Worm (Caenorhabditis elegans) whole organism, L3 larva: ENCODE data around the gene K03A11.4.

Experiments used
- R02D3.7 ChIP-seq: fragments of 150-350 bp; optimal IDR thresholded peaks from 2 replicates; lab custom pipeline; 2014; ENCODE audit warnings: missing biosample characterization, missing genetic modification characterization
- ZK546.5 ChIP-seq: sonication (generic microtip); optimal IDR thresholded peaks from 2 replicates; lab custom pipeline; 2017; ENCODE audit warnings: missing biosample characterization, missing genetic modification characterization
- aly-2 ChIP-seq: fragments of 150-350 bp; optimal IDR thresholded peaks from 2 replicates; lab custom pipeline; 2014; ENCODE audit warnings: missing biosample characterization, missing genetic modification characterization
- ama-1 ChIP-seq: fragments of 150-350 bp; optimal IDR thresholded peaks from 2 replicates; lab custom pipeline; 2018
- ceh-16 ChIP-seq: sonication (generic microtip); optimal IDR thresholded peaks from 2 replicates; lab custom pipeline; 2017; ENCODE audit warnings: missing biosample characterization, missing genetic modification characterization
- ceh-28 ChIP-seq: fragments of 150-350 bp; optimal IDR thresholded peaks from 2 replicates; lab custom pipeline; 2014; ENCODE audit warnings: missing biosample characterization, missing genetic modification reagents, missing genetic modification characterization
- ceh-82 ChIP-seq: fragments of 150-350 bp; optimal IDR thresholded peaks from 2 replicates; lab custom pipeline; 2014; ENCODE audit warnings: missing biosample characterization, missing genetic modification characterization
- ceh-9 ChIP-seq: sonication (generic microtip); optimal IDR thresholded peaks from 2 replicates; lab custom pipeline; 2018; ENCODE audit warnings: missing biosample characterization, missing genetic modification characterization
- daf-12 ChIP-seq: fragments of 150-350 bp; optimal IDR thresholded peaks from 2 replicates; lab custom pipeline; 2014; ENCODE audit warnings: missing biosample characterization, missing genetic modification reagents, missing genetic modification characterization
- egl-27 ChIP-seq: sonication (generic microtip); optimal IDR thresholded peaks from 4 replicates; lab custom pipeline; 2017; ENCODE audit warnings: missing biosample characterization, missing genetic modification reagents, missing genetic modification characterization
- egl-5 ChIP-seq: fragments of 150-350 bp; optimal IDR thresholded peaks from 2 replicates; lab custom pipeline; 2017; ENCODE audit warnings: missing biosample characterization, missing genetic modification reagents, missing genetic modification characterization, inconsistent platforms
- elt-1 ChIP-seq: fragments of 150-350 bp; optimal IDR thresholded peaks from 2 replicates; lab custom pipeline; 2014; ENCODE audit warnings: missing biosample characterization, missing genetic modification characterization
- elt-2 ChIP-seq: sonication (generic microtip); optimal IDR thresholded peaks from 2 replicates; lab custom pipeline; 2016; ENCODE audit warnings: missing genetic modification reagents, mild to moderate bottlenecking, missing genetic modification characterization, missing compliant biosample characterization
- elt-3 ChIP-seq, 3 experiments: fragments of 150-350 bp in 1 of 3; sonication (generic microtip) in 2 of 3; optimal IDR thresholded peaks; 2 replicates in 2 of 3; 4 replicates in 1 of 3; lab custom pipeline; 2014 to 2017; ENCODE audit warnings: missing biosample characterization in 3 of 3, missing genetic modification characterization in 3 of 3
- eor-1 ChIP-seq, 2 experiments: fragments of 150-350 bp; optimal IDR thresholded peaks; 2 replicates each; lab custom pipeline; 2014 to 2018; ENCODE audit warnings: missing biosample characterization in 2 of 2, missing genetic modification characterization in 2 of 2
- fkh-10 ChIP-seq: sonication (generic microtip); optimal IDR thresholded peaks from 2 replicates; lab custom pipeline; 2017; ENCODE audit warnings: missing biosample characterization, missing genetic modification reagents, missing genetic modification characterization
- fkh-2 ChIP-seq: fragments of 150-350 bp; optimal IDR thresholded peaks from 2 replicates; lab custom pipeline; 2014; ENCODE audit warnings: missing biosample characterization, missing genetic modification reagents, missing genetic modification characterization
- fos-1 ChIP-seq: fragments of 150-350 bp; optimal IDR thresholded peaks from 2 replicates; lab custom pipeline; 2014; ENCODE audit warnings: missing biosample characterization, missing genetic modification characterization
- hmg-11 ChIP-seq: sonication (generic microtip); optimal IDR thresholded peaks from 2 replicates; lab custom pipeline; 2016; ENCODE audit warnings: missing genetic modification characterization, missing compliant biosample characterization
- jun-1 ChIP-seq: fragments of 150-350 bp; optimal IDR thresholded peaks from 2 replicates; lab custom pipeline; 2014; ENCODE audit warnings: missing biosample characterization, missing genetic modification reagents, missing genetic modification characterization
- lin-15B ChIP-seq: fragments of 150-350 bp; optimal IDR thresholded peaks from 2 replicates; lab custom pipeline; 2014; ENCODE audit warnings: missing biosample characterization, missing genetic modification characterization
- lin-39 ChIP-seq: fragments of 150-350 bp; optimal IDR thresholded peaks from 2 replicates; lab custom pipeline; 2018; ENCODE audit warnings: missing biosample characterization, missing genetic modification reagents, missing genetic modification characterization
- lsy-12 ChIP-seq: sonication (generic microtip); optimal IDR thresholded peaks from 2 replicates; lab custom pipeline; 2016; ENCODE audit warnings: mild to moderate bottlenecking, missing genetic modification characterization, missing compliant biosample characterization
- mdl-1 ChIP-seq: fragments of 150-350 bp; optimal IDR thresholded peaks from 2 replicates; lab custom pipeline; 2014; ENCODE audit warnings: missing biosample characterization, missing genetic modification characterization
- mml-1 ChIP-seq: fragments of 150-350 bp; sonication (generic microtip); optimal IDR thresholded peaks from 3 replicates; lab custom pipeline; 2014; ENCODE audit warnings: missing biosample characterization, missing genetic modification characterization
- nfya-1 ChIP-seq: sonication (generic microtip); optimal IDR thresholded peaks from 2 replicates; lab custom pipeline; 2017; ENCODE audit warnings: missing genetic modification characterization, mild to moderate bottlenecking, missing compliant biosample characterization, antibody characterized with exemption, moderate library complexity; ENCODE audit not compliant: insufficient read depth
- nhr-11 ChIP-seq: fragments of 150-350 bp; optimal IDR thresholded peaks from 2 replicates; lab custom pipeline; 2014; ENCODE audit warnings: missing biosample characterization, missing genetic modification characterization
- nhr-12 ChIP-seq: fragments of 150-350 bp; optimal IDR thresholded peaks from 2 replicates; lab custom pipeline; 2014; ENCODE audit warnings: missing biosample characterization, missing genetic modification characterization
- nhr-23 ChIP-seq: fragments of 150-350 bp; optimal IDR thresholded peaks from 2 replicates; lab custom pipeline; 2014; ENCODE audit warnings: missing biosample characterization, missing genetic modification reagents, missing genetic modification characterization
- nhr-237 ChIP-seq: fragments of 150-350 bp; optimal IDR thresholded peaks from 2 replicates; lab custom pipeline; 2014; ENCODE audit warnings: missing biosample characterization, missing genetic modification characterization
- nhr-25 ChIP-seq: sonication (generic microtip); optimal IDR thresholded peaks from 2 replicates; lab custom pipeline; 2017; ENCODE audit warnings: missing biosample characterization, missing genetic modification characterization
- nhr-28 ChIP-seq: fragments of 150-350 bp; optimal IDR thresholded peaks from 2 replicates; lab custom pipeline; 2014; ENCODE audit warnings: missing biosample characterization, missing genetic modification characterization
- nhr-43 ChIP-seq: sonication (generic microtip); optimal IDR thresholded peaks from 2 replicates; lab custom pipeline; 2016; ENCODE audit warnings: mild to moderate bottlenecking, missing genetic modification characterization, missing compliant biosample characterization; ENCODE audit not compliant: poor library complexity, severe bottlenecking
- nhr-67 ChIP-seq: fragments of 150-350 bp; optimal IDR thresholded peaks from 2 replicates; lab custom pipeline; 2014; ENCODE audit warnings: missing biosample characterization, missing genetic modification characterization
- nhr-76 ChIP-seq: fragments of 150-350 bp; sonication (generic microtip); optimal IDR thresholded peaks from 5 replicates; lab custom pipeline; 2014; ENCODE audit warnings: missing biosample characterization, missing genetic modification characterization
- nhr-77 ChIP-seq: fragments of 150-350 bp; optimal IDR thresholded peaks from 2 replicates; lab custom pipeline; 2014; ENCODE audit warnings: missing biosample characterization, missing genetic modification characterization
- pha-4 ChIP-seq: fragments of 150-350 bp; optimal IDR thresholded peaks from 2 replicates; lab custom pipeline; 2014; ENCODE audit warnings: missing biosample characterization, missing genetic modification reagents, missing genetic modification characterization
- pqm-1 ChIP-seq: fragments of 150-350 bp; optimal IDR thresholded peaks from 2 replicates; lab custom pipeline; 2017; ENCODE audit warnings: missing biosample characterization, missing genetic modification characterization, inconsistent platforms
- sea-2 ChIP-seq: fragments of 150-350 bp; sonication (generic microtip); optimal IDR thresholded peaks from 4 replicates; lab custom pipeline; 2014; ENCODE audit warnings: missing biosample characterization, missing genetic modification reagents, missing genetic modification characterization
- skn-1 ChIP-seq: fragments of 150-350 bp; optimal IDR thresholded peaks from 2 replicates; lab custom pipeline; 2014; ENCODE audit warnings: missing biosample characterization, missing genetic modification characterization
- snpc-4 ChIP-seq: fragments of 150-350 bp; optimal IDR thresholded peaks from 2 replicates; lab custom pipeline; 2014; ENCODE audit warnings: missing biosample characterization, missing genetic modification characterization
- tbx-2 ChIP-seq: sonication (generic microtip); optimal IDR thresholded peaks from 2 replicates; lab custom pipeline; 2016; ENCODE audit warnings: mild to moderate bottlenecking, missing genetic modification characterization, missing compliant biosample characterization
- unc-39 ChIP-seq: sonication (generic microtip); optimal IDR thresholded peaks from 4 replicates; lab custom pipeline; 2017; ENCODE audit warnings: missing biosample characterization, missing genetic modification characterization
- unc-62 ChIP-seq: fragments of 150-350 bp; sonication (generic microtip); optimal IDR thresholded peaks from 4 replicates; lab custom pipeline; 2014; ENCODE audit warnings: missing biosample characterization, missing genetic modification reagents, missing genetic modification characterization
- zag-1 ChIP-seq: fragments of 150-350 bp; optimal IDR thresholded peaks from 2 replicates; lab custom pipeline; 2014; ENCODE audit warnings: missing biosample characterization, missing genetic modification characterization
- ztf-11 ChIP-seq: fragments of 150-350 bp; optimal IDR thresholded peaks from 2 replicates; lab custom pipeline; 2014; ENCODE audit warnings: missing biosample characterization, missing genetic modification characterization
- ztf-4 ChIP-seq: fragments of 150-350 bp; optimal IDR thresholded peaks from 2 replicates; lab custom pipeline; 2014; ENCODE audit warnings: missing biosample characterization, missing genetic modification characterization

K03A11.4 gene

ce11 chrX:13100410-13100809 is 22.4 kb downstream of the K03A11.4 start, which contains the start of gene R03G8.6:
TSS of gene R03G8.6 (minus strand) at chrX:13100510.
- TF ChIP-seq R02D3.7 (tag; lab: Kevin White, UChicago) (no peak), nfya-1 (tag; lab: Kevin White, UChicago) (no peak), egl-27 (tag; lab: Kevin White, UChicago) (no peak), nhr-11 (tag; lab: Kevin White, UChicago) (no peak), jun-1 (tag; lab: Kevin White, UChicago) (no peak), nhr-76 (no peak), mdl-1 (no peak), fkh-10 (no peak), fkh-2 (tag; lab: Kevin White, UChicago) (no peak), fos-1 (no peak), ceh-28 (tag; lab: Kevin White, UChicago) (no peak), pha-4 (tag; lab: Kevin White, UChicago) (no peak), ztf-11 (no peak), zag-1 (tag; lab: Kevin White, UChicago) (no peak), elt-3 (tag; optimal IDR thresholded peaks at IDR 0.05; lab: Kevin White, UChicago) (no peak), eor-1 (tag; optimal IDR thresholded peaks at IDR 0.05; lab: Kevin White, UChicago) (no peak), nhr-43 (tag; lab: Kevin White, UChicago) (no peak), tbx-2 (tag; lab: Kevin White, UChicago) (no peak)

ce11 chrX:13102838-13103237 is 24.9 kb downstream of the K03A11.4 start:
- TF ChIP-seq nfya-1 (tag; lab: Kevin White, UChicago) (no peak), pqm-1 (no peak)

- no peak for TF ChIP-seq elt-1 (tag; lab: Kevin White, UChicago)
- TF ChIP-seq ceh-9 (tag; lab: Kevin White, UChicago): no peak
- no peak for TF ChIP-seq nhr-11 (tag; lab: Kevin White, UChicago)
- TF ChIP-seq pqm-1: peak; percentile 85
- no peak for TF ChIP-seq nhr-76
- no peak for TF ChIP-seq nfya-1 (tag; lab: Kevin White, UChicago)
- no peak for TF ChIP-seq unc-62 (GFP tag; lab: Kevin White, UChicago)
- peak; percentile 87 for TF ChIP-seq nhr-43 (tag; lab: Kevin White, UChicago)
- TF ChIP-seq ceh-82: no peak
- TF ChIP-seq nhr-77 (tag; lab: Kevin White, UChicago): no peak
- TF ChIP-seq jun-1 (tag; lab: Kevin White, UChicago): peak; percentile 79
- no peak for TF ChIP-seq unc-39
- TF ChIP-seq tbx-2 (tag; lab: Kevin White, UChicago): no peak
- TF ChIP-seq ztf-11: no peak
- TF ChIP-seq nhr-28 (tag; lab: Kevin White, UChicago): no peak
- no peak for TF ChIP-seq daf-12
- TF ChIP-seq lin-39 (tag; lab: Kevin White, UChicago): peak; percentile 69
- TF ChIP-seq pha-4 (tag; lab: Kevin White, UChicago): peak; percentile 80
- no peak for TF ChIP-seq zag-1 (tag; lab: Kevin White, UChicago)
- TF ChIP-seq ama-1 (lab: Kevin White, UChicago): peak; percentile 70
- TF ChIP-seq lsy-12 (tag; lab: Kevin White, UChicago): peak; percentile 62
- TF ChIP-seq R02D3.7 (tag; lab: Kevin White, UChicago): no peak
- TF ChIP-seq elt-2: peak; percentile 95
- no peak for TF ChIP-seq ZK546.5 (tag; lab: Kevin White, UChicago)
- TF ChIP-seq egl-5 (tag; lab: Kevin White, UChicago): no peak
- no peak for TF ChIP-seq fkh-10
- TF ChIP-seq eor-1 (tag; optimal IDR thresholded peaks at IDR 0.05; lab: Kevin White, UChicago): no peak
- TF ChIP-seq mdl-1: peak; percentile 92
- TF ChIP-seq ceh-28 (tag; lab: Kevin White, UChicago): no peak
- no peak for TF ChIP-seq ztf-4 (tag; lab: Kevin White, UChicago)
- no peak for TF ChIP-seq sea-2
- TF ChIP-seq snpc-4 (tag; lab: Kevin White, UChicago): peak; percentile 53
- no peak for TF ChIP-seq ceh-16 (tag; lab: Kevin White, UChicago)
- peak; percentile 48 for TF ChIP-seq egl-27 (tag; lab: Kevin White, UChicago)
- peak; percentile 65 for TF ChIP-seq nhr-25 (tag; lab: Kevin White, UChicago)
- no peak for TF ChIP-seq nhr-12 (tag; lab: Kevin White, UChicago)
- no peak for TF ChIP-seq skn-1 (tag; lab: Kevin White, UChicago)
- TF ChIP-seq nhr-67 (tag; lab: Kevin White, UChicago): no peak
- no peak for TF ChIP-seq nhr-237 (tag; lab: Kevin White, UChicago)
- TF ChIP-seq nhr-23: peak; percentile 79
- TF ChIP-seq lin-15B (tag; lab: Kevin White, UChicago): peak; percentile 50
- no peak for TF ChIP-seq fkh-2 (tag; lab: Kevin White, UChicago)
- no peak for TF ChIP-seq aly-2 (tag; lab: Kevin White, UChicago)
- peak; percentile 40 for TF ChIP-seq fos-1
- TF ChIP-seq hmg-11: no peak
- no peak for TF ChIP-seq mml-1
- TF ChIP-seq elt-3 (tag; optimal IDR thresholded peaks at IDR 0.05; lab: Kevin White, UChicago): peak in 1 of 3 experiments; percentile 80
These were observed 27.0 kb downstream of the K03A11.4 start, which contains the start of gene F17H10.1 for ce11 chrX:13104966-13105365. TSS of gene F17H10.1 (plus strand) at chrX:13105241.
